Worm (Caenorhabditis elegans) whole organism, early embryonic: ENCODE measurements around the gene pri-1.

Source experiments
- B0310.2 ChIP-seq: sonication (generic microtip); optimal IDR thresholded peaks from 2 replicates; lab custom pipeline; 2016; ENCODE audit warnings: mild to moderate bottlenecking, missing genetic modification characterization, missing compliant biosample characterization
- F13C5.2 ChIP-seq: sonication (generic microtip); optimal IDR thresholded peaks from 2 replicates; lab custom pipeline; 2017; ENCODE audit warnings: mild to moderate bottlenecking, missing genetic modification characterization, inconsistent platforms, missing compliant biosample characterization
- aly-1 ChIP-seq: sonication (generic microtip); optimal IDR thresholded peaks from 2 replicates; lab custom pipeline; 2016; ENCODE audit warnings: missing genetic modification characterization, missing compliant biosample characterization
- ama-1 ChIP-seq: fragments of 150-350 bp; optimal IDR thresholded peaks from 2 replicates; lab custom pipeline; 2014
- ceh-13 ChIP-seq: fragments of 200-800 bp; sonication (Bioruptor generic); optimal IDR thresholded peaks from 2 replicates; lab custom pipeline; 2018; ENCODE audit warnings: mild to moderate bottlenecking, missing genetic modification characterization, missing compliant biosample characterization
- ceh-36 ChIP-seq: sonication (generic microtip); optimal IDR thresholded peaks from 2 replicates; lab custom pipeline; 2016; ENCODE audit warnings: missing genetic modification characterization, inconsistent platforms, missing compliant biosample characterization
- ets-7 ChIP-seq: sonication (generic microtip); optimal IDR thresholded peaks from 2 replicates; lab custom pipeline; 2016; ENCODE audit warnings: missing genotype, missing genetic modification characterization, missing compliant biosample characterization
- flt-1 ChIP-seq: fragments of 200-800 bp; sonication (Bioruptor generic); IDR thresholded peaks from 2 replicates; pipeline ENCODE4 v1.3.6; 2022; ENCODE audit warnings: missing genetic modification characterization, missing compliant biosample characterization
- hmbx-1 ChIP-seq: sonication (generic microtip); optimal IDR thresholded peaks from 2 replicates; lab custom pipeline; 2016; ENCODE audit warnings: mild to moderate bottlenecking, missing genetic modification characterization, missing compliant biosample characterization
- hmg-4 ChIP-seq: fragments of 200-800 bp; sonication (Bioruptor generic); optimal IDR thresholded peaks from 2 replicates; lab custom pipeline; 2018; ENCODE audit warnings: mild to moderate bottlenecking, missing genetic modification characterization, missing compliant biosample characterization
- hnd-1 ChIP-seq: sonication (generic microtip); optimal IDR thresholded peaks from 2 replicates; lab custom pipeline; 2016; ENCODE audit warnings: missing genetic modification characterization, missing compliant biosample characterization
- pes-1 ChIP-seq: fragments of 200-800 bp; sonication (Bioruptor generic); IDR thresholded peaks from 2 replicates; pipeline ENCODE4 v1.3.6; 2022; ENCODE audit warnings: missing genetic modification reagents, missing genetic modification characterization, missing compliant biosample characterization
- scrt-1 ChIP-seq: fragments of 200-800 bp; sonication (Bioruptor generic); IDR thresholded peaks from 2 replicates; pipeline ENCODE4 v1.3.6; 2022; ENCODE audit warnings: missing genetic modification characterization, missing compliant biosample characterization
- sea-1 ChIP-seq: fragments of 200-800 bp; sonication (Bioruptor generic); conservative IDR thresholded peaks from 2 replicates; pipeline ENCODE4 v1.3.6; 2022; ENCODE audit warnings: missing genetic modification characterization, missing compliant biosample characterization
- tbx-11 ChIP-seq: fragments of 200-800 bp; sonication (Bioruptor generic); IDR thresholded peaks from 2 replicates; pipeline ENCODE4 v1.3.6; 2022; ENCODE audit warnings: missing genetic modification characterization, missing compliant biosample characterization
- tbx-37 ChIP-seq: fragments of 200-800 bp; sonication (Bioruptor generic); conservative IDR thresholded peaks from 2 replicates; pipeline ENCODE4 v1.3.6; 2022; ENCODE audit warnings: missing genetic modification reagents, missing genetic modification characterization, missing compliant biosample characterization
- tra-4 ChIP-seq: sonication (generic microtip); optimal IDR thresholded peaks from 2 replicates; lab custom pipeline; 2017; ENCODE audit warnings: missing genetic modification characterization, missing compliant biosample characterization

Gene pri-1

DNA sequence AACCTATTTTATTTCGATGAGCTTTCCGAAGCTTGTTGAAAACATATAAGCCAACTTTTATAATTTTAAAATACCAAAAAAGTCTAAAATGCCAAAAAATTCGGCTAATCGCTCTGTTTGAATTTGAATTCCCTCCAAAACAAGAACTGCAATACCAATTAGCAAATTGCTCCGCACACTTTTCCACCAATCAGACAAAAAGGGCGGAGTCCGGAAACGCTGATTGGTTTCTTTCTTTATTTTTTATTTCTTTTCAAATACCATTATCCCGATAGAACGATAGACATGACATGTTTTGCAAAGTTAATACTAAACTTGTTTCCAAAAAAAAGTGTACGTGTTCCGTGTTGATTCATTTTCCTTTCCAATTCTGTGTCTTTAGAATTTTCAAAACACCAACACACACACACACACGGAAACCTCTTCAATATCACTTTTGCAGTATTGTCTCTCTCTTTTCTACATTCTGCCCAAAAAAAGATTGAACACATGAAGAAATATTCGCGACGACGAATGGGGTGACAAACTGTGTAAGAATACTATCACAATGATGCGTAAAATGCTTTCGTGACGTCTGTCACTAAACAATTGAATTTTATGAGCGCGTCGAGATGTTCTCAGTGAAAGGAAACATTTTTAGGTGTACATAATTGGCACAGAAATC, 3.6 kb upstream of the pri-1 start:
- TF ChIP-seq flt-1 (GFP tag; lab: Robert Waterston, UW), result no peak
- no peak for TF ChIP-seq tra-4
- TF ChIP-seq ama-1 (lab: Kevin White, UChicago), result no peak
- no peak for TF ChIP-seq hmg-4
- TF ChIP-seq sea-1 (GFP tag; lab: Robert Waterston, UW), result no peak
- no peak for TF ChIP-seq ceh-13 (GFP tag; lab: Kevin White, UChicago)
- no peak for TF ChIP-seq B0310.2
- no peak for TF ChIP-seq tbx-37 (GFP tag; lab: Robert Waterston, UW)
- no peak for TF ChIP-seq hnd-1

DNA sequence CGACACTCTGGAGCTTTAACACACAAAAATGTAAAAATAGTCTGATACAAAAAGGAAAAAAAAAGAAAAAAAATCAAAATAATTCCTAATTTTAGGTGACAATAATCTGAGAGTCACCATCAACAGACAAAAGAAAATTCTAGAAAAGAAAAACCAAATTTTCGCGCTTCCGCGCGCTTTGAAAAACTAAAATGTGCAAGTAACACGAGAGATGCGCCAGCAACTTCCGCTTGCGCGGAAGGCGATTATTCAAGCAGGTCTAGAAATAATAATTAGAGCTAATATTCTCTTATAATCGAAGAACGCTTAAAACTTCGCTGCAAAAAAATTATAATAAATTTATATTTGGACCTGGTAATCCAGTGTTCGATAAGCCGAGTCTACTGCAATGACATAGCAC, 2.9 kb upstream of the pri-1 start:
- TF ChIP-seq tbx-37 (GFP tag; lab: Robert Waterston, UW), result no peak
- no peak for TF ChIP-seq B0310.2
- no peak for TF ChIP-seq hnd-1
- no peak for TF ChIP-seq tbx-11 (GFP tag; lab: Robert Waterston, UW)
- TF ChIP-seq ceh-36 (tag; lab: Kevin White, UChicago), result no peak
- TF ChIP-seq ets-7 (tag; lab: Kevin White, UChicago), result no peak
- no peak for TF ChIP-seq scrt-1 (GFP tag; lab: Robert Waterston, UW)
- TF ChIP-seq ceh-13 (GFP tag; lab: Kevin White, UChicago), result no peak
- no peak for TF ChIP-seq aly-1 (tag; lab: Kevin White, UChicago)
- no peak for TF ChIP-seq ama-1 (lab: Kevin White, UChicago)
- no peak for TF ChIP-seq pes-1 (GFP tag; lab: Robert Waterston, UW)
- TF ChIP-seq F13C5.2, result no peak

DNA sequence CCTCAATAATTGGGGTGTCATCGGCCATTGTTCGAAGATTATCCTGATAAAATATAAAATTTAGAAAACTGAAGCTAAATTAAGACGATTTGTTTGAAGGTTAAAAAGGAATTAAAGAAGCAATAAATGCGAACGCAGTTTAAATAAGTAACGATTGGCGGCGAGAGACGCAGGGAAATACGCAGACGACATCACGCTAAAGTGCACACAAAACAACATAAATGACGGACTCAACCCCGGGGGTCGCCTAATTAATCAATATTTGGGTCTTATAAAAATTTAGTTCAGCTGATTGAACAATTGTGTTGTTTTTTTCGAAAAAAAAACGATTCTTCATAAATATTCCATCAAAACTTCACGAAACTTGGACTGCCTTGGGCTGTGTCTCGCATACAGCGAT, 2.3 kb upstream of the pri-1 start, which contains the start of gene hcp-3:
TSS of gene hcp-3 (minus strand) at position 45 of the 400 bp plus-strand sequence.
- TF ChIP-seq tbx-37 (GFP tag; lab: Robert Waterston, UW), result no peak
- TF ChIP-seq hmg-4, result no peak
- no peak for TF ChIP-seq sea-1 (GFP tag; lab: Robert Waterston, UW)
- no peak for TF ChIP-seq B0310.2
- no peak for TF ChIP-seq ama-1 (lab: Kevin White, UChicago)
- TF ChIP-seq ets-7 (tag; lab: Kevin White, UChicago), result no peak
- TF ChIP-seq ceh-36 (tag; lab: Kevin White, UChicago), result no peak
- no peak for TF ChIP-seq tra-4
- no peak for TF ChIP-seq scrt-1 (GFP tag; lab: Robert Waterston, UW)
- TF ChIP-seq hmbx-1 (tag; lab: Kevin White, UChicago), result no peak
- TF ChIP-seq ceh-13 (GFP tag; lab: Kevin White, UChicago), result no peak
- TF ChIP-seq aly-1 (tag; lab: Kevin White, UChicago), result no peak
- TF ChIP-seq F13C5.2, result no peak
- TF ChIP-seq pes-1 (GFP tag; lab: Robert Waterston, UW), result no peak
- no peak for TF ChIP-seq flt-1 (GFP tag; lab: Robert Waterston, UW)

DNA sequence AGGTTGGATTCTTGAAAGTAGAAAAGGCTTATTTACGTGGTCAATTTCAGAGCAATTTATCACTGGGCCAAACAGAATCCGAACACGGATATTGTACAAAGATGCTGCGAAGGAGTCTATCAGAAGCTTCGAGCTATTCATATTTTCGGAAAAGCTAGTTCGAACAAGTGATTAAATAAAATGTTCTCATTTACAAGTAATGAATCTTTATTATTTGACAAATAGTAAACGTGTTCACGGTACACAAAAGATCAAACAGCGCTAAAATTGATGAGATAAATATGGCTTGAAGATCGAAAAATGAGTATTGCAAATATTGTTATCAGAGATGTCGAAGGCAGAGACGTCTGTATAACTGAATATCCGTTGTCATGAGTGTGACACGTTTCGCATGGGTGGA, 1.0 kb upstream of the pri-1 start:
- TF ChIP-seq hmg-4 (no peak), F13C5.2 (no peak), flt-1 (GFP tag; lab: Robert Waterston, UW) (no peak), pes-1 (GFP tag; lab: Robert Waterston, UW) (no peak), ama-1 (lab: Kevin White, UChicago) (no peak), tbx-37 (GFP tag; lab: Robert Waterston, UW) (no peak), sea-1 (GFP tag; lab: Robert Waterston, UW) (no peak)

DNA sequence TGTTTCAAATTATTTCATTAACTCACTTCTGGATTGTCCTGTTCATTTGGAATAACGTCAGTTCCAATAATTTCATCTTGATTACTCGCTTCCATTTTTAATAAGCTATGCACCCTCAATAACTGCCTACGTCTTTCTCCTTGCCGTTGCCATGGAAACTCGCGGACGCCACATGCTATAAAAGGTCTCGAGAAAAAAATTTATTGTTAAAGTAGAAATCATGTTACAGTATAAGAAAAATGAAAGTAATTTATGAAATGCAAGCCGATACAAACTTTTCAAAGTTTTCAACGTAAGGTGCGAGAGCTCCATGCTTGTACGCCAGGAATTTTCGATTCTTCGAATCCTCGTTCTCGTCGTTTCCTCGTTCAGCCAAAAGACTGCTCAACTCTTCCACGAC, 2.0 kb downstream of the pri-1 start, which contains the start of gene bbs-4:
TSS of gene bbs-4 (minus strand) at position 101 of the 400 bp plus-strand sequence.
- TF ChIP-seq ets-7 (tag; lab: Kevin White, UChicago), result no peak
- TF ChIP-seq ama-1 (lab: Kevin White, UChicago), result no peak
- no peak for TF ChIP-seq sea-1 (GFP tag; lab: Robert Waterston, UW)
- TF ChIP-seq tbx-37 (GFP tag; lab: Robert Waterston, UW), result no peak
- TF ChIP-seq hmg-4, result no peak
- no peak for TF ChIP-seq flt-1 (GFP tag; lab: Robert Waterston, UW)
- no peak for TF ChIP-seq tbx-11 (GFP tag; lab: Robert Waterston, UW)
- TF ChIP-seq hmbx-1 (tag; lab: Kevin White, UChicago), result no peak
- no peak for TF ChIP-seq hnd-1
- no peak for TF ChIP-seq F13C5.2
- no peak for TF ChIP-seq aly-1 (tag; lab: Kevin White, UChicago)
- no peak for TF ChIP-seq scrt-1 (GFP tag; lab: Robert Waterston, UW)
- no peak for TF ChIP-seq B0310.2
- no peak for TF ChIP-seq ceh-36 (tag; lab: Kevin White, UChicago)
- TF ChIP-seq pes-1 (GFP tag; lab: Robert Waterston, UW), result no peak
- no peak for TF ChIP-seq tra-4
- no peak for TF ChIP-seq ceh-13 (GFP tag; lab: Kevin White, UChicago)

DNA sequence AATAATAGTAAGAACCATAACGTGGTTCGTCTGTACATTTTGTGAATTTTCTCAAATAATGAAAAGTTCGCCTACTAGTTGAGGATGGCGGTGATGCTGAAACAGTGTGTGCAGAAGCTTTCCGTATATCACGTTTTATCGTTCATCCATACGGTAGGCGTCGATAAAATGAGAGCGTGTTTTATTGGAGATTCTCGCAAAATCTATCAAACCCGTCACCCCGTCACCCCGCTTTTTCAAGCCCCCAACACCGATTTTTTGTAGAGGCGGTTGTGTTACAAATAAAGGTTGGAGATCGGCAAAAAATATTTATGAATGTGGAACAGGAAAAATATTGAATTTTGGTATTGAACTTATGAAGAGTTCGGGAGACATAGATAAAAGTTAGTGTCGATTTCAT, 5.4 kb downstream of the pri-1 start, which contains the start of gene clec-161:
TSS of gene clec-161 (minus strand) at position 101 of the 400 bp plus-strand sequence.
- TF ChIP-seq pes-1 (GFP tag; lab: Robert Waterston, UW) (no peak), aly-1 (tag; lab: Kevin White, UChicago) (no peak), scrt-1 (GFP tag; lab: Robert Waterston, UW) (no peak), flt-1 (GFP tag; lab: Robert Waterston, UW) (no peak), sea-1 (GFP tag; lab: Robert Waterston, UW) (no peak), hmg-4 (no peak), B0310.2 (no peak), ama-1 (lab: Kevin White, UChicago) (no peak), hnd-1 (no peak), hmbx-1 (tag; lab: Kevin White, UChicago) (no peak), F13C5.2 (no peak), tra-4 (no peak), ceh-13 (GFP tag; lab: Kevin White, UChicago) (no peak), tbx-11 (GFP tag; lab: Robert Waterston, UW) (no peak), ets-7 (tag; lab: Kevin White, UChicago) (no peak), tbx-37 (GFP tag; lab: Robert Waterston, UW) (no peak), ceh-36 (tag; lab: Kevin White, UChicago) (no peak)

DNA sequence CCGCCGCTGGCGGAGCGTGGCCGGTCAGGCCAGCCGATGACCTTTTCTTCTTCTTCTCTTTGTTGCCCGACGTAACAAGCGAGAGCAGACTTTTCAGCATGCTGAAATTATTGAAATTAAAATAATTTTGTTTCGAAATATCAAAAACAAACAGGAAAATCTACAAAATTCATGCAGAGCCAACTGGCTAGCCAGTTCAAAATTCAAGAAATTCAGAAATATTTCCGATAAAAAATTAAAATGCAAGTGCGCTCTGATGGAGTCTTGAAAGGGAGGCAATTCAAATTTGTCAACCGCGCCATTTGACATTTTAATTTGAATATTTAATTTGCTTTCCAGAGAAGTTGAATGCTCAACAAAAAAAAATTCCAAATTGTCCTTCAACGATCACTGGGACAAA, 13.4 kb downstream of the pri-1 start, which contains the start of gene F58A4.2:
TSS of gene F58A4.2 (minus strand) at position 101 of the 400 bp plus-strand sequence.
- TF ChIP-seq hnd-1 (no peak), ceh-13 (GFP tag; lab: Kevin White, UChicago) (no peak), F13C5.2 (no peak), ets-7 (tag; lab: Kevin White, UChicago) (no peak), pes-1 (GFP tag; lab: Robert Waterston, UW) (no peak), B0310.2 (no peak), sea-1 (GFP tag; lab: Robert Waterston, UW) (no peak), tra-4 (no peak), scrt-1 (GFP tag; lab: Robert Waterston, UW) (no peak), ceh-36 (tag; lab: Kevin White, UChicago) (no peak), flt-1 (GFP tag; lab: Robert Waterston, UW) (no peak), hmbx-1 (tag; lab: Kevin White, UChicago) (no peak), tbx-11 (GFP tag; lab: Robert Waterston, UW) (no peak), ama-1 (lab: Kevin White, UChicago) (no peak), hmg-4 (no peak), tbx-37 (GFP tag; lab: Robert Waterston, UW) (no peak), aly-1 (tag; lab: Kevin White, UChicago) (no peak)
